Worm (Caenorhabditis elegans) whole organism, late embryonic: Measurements from ENCODE around the gene uncp-18.

Experiments used
- C38D4.7 ChIP-seq: fragments of 200-800 bp; sonication (Bioruptor generic); optimal IDR thresholded peaks from 2 replicates; lab custom pipeline; 2018; ENCODE audit warnings: mild to moderate bottlenecking, missing genetic modification characterization, moderate library complexity, missing compliant biosample characterization
- F13H6.1 ChIP-seq: sonication (generic microtip); optimal IDR thresholded peaks from 2 replicates; lab custom pipeline; 2016; ENCODE audit warnings: missing genetic modification characterization, missing compliant biosample characterization
- K02D7.2 ChIP-seq: sonication (generic microtip); optimal IDR thresholded peaks from 2 replicates; lab custom pipeline; 2017; ENCODE audit warnings: mild to moderate bottlenecking, missing genetic modification characterization, missing compliant biosample characterization
- K09A11.1 ChIP-seq: sonication (generic microtip); optimal IDR thresholded peaks from 2 replicates; lab custom pipeline; 2017; ENCODE audit warnings: antibody characterized with exemption, mild to moderate bottlenecking, missing genetic modification characterization, missing compliant biosample characterization; ENCODE audit not compliant: insufficient read depth
- T23F11.4 ChIP-seq: fragments of 200-800 bp; sonication (Bioruptor generic); optimal IDR thresholded peaks from 2 replicates; lab custom pipeline; 2018; ENCODE audit warnings: mild to moderate bottlenecking, missing genetic modification characterization, missing compliant biosample characterization
- Y22D7AL.16 ChIP-seq: sonication (generic microtip); optimal IDR thresholded peaks from 2 replicates; lab custom pipeline; 2016; ENCODE audit warnings: missing genetic modification characterization, missing compliant biosample characterization
- ama-1 ChIP-seq: fragments of 150-350 bp; optimal IDR thresholded peaks from 2 replicates; lab custom pipeline; 2014
- ceh-19 ChIP-seq: fragments of 200-800 bp; sonication (Bioruptor generic); optimal IDR thresholded peaks from 2 replicates; lab custom pipeline; 2018; ENCODE audit warnings: mild to moderate bottlenecking, missing genetic modification characterization, missing compliant biosample characterization
- ceh-24 ChIP-seq: sonication (generic microtip); optimal IDR thresholded peaks from 2 replicates; lab custom pipeline; 2016; ENCODE audit warnings: mild to moderate bottlenecking, missing genetic modification characterization, missing compliant biosample characterization
- ceh-34 ChIP-seq: sonication (generic microtip); optimal IDR thresholded peaks from 2 replicates; lab custom pipeline; 2016; ENCODE audit warnings: mild to moderate bottlenecking, missing genetic modification characterization, missing compliant biosample characterization
- ceh-45 ChIP-seq: fragments of 200-800 bp; sonication (Bioruptor generic); IDR thresholded peaks from 2 replicates; pipeline ENCODE4 v1.3.6; 2022; ENCODE audit warnings: missing genetic modification reagents, missing genetic modification characterization, missing compliant biosample characterization
- dmd-4 ChIP-seq: sonication (generic microtip); optimal IDR thresholded peaks from 2 replicates; lab custom pipeline; 2016; ENCODE audit warnings: borderline replicate concordance, missing genetic modification characterization, missing compliant biosample characterization
- dve-1 ChIP-seq: sonication (generic microtip); optimal IDR thresholded peaks from 2 replicates; lab custom pipeline; 2017; ENCODE audit warnings: antibody characterized with exemption, mild to moderate bottlenecking, missing genetic modification characterization, missing compliant biosample characterization
- elt-2 ChIP-seq: sonication (generic microtip); optimal IDR thresholded peaks from 2 replicates; lab custom pipeline; 2016; ENCODE audit warnings: missing genetic modification reagents, missing genetic modification characterization, missing compliant biosample characterization
- ets-4 ChIP-seq: sonication (generic microtip); optimal IDR thresholded peaks from 2 replicates; lab custom pipeline; 2016; ENCODE audit warnings: missing genetic modification characterization, missing compliant biosample characterization
- fax-1 ChIP-seq: sonication (generic microtip); optimal IDR thresholded peaks from 2 replicates; lab custom pipeline; 2016; ENCODE audit warnings: missing genotype, missing genetic modification characterization, missing compliant biosample characterization
- fkh-10 ChIP-seq: fragments of 150-350 bp; optimal IDR thresholded peaks from 2 replicates; lab custom pipeline; 2014; ENCODE audit warnings: missing biosample characterization, missing genetic modification reagents, missing genetic modification characterization
- gmeb-2 ChIP-seq: sonication (generic microtip); optimal IDR thresholded peaks from 2 replicates; lab custom pipeline; 2016; ENCODE audit warnings: missing genetic modification characterization, inconsistent platforms, missing compliant biosample characterization
- hlh-15 ChIP-seq: sonication (generic microtip); optimal IDR thresholded peaks from 2 replicates; lab custom pipeline; 2016; ENCODE audit warnings: missing genetic modification characterization, missing compliant biosample characterization
- lin-11 ChIP-seq: fragments of 200-800 bp; sonication (Bioruptor generic); optimal IDR thresholded peaks from 2 replicates; lab custom pipeline; 2018; ENCODE audit warnings: mild to moderate bottlenecking, missing genetic modification characterization, missing compliant biosample characterization
- mec-3 ChIP-seq: sonication (generic microtip); optimal IDR thresholded peaks from 2 replicates; lab custom pipeline; 2016; ENCODE audit warnings: borderline replicate concordance, missing genetic modification characterization, missing compliant biosample characterization
- nfya-1 ChIP-seq: sonication (generic microtip); optimal IDR thresholded peaks from 2 replicates; lab custom pipeline; 2017; ENCODE audit warnings: missing genetic modification characterization, mild to moderate bottlenecking, missing compliant biosample characterization, antibody characterized with exemption, moderate library complexity
- nhr-11 ChIP-seq: fragments of 150-350 bp; optimal IDR thresholded peaks from 2 replicates; lab custom pipeline; 2014; ENCODE audit warnings: missing biosample characterization, missing genetic modification characterization
- npax-4 ChIP-seq: sonication (generic microtip); optimal IDR thresholded peaks from 2 replicates; lab custom pipeline; 2016; ENCODE audit warnings: missing genetic modification characterization, missing compliant biosample characterization
- pqm-1 ChIP-seq: sonication (generic microtip); optimal IDR thresholded peaks from 2 replicates; lab custom pipeline; 2016; ENCODE audit warnings: missing genetic modification characterization, missing compliant biosample characterization
- pros-1 ChIP-seq: fragments of 150-350 bp; optimal IDR thresholded peaks from 2 replicates; lab custom pipeline; 2014; ENCODE audit warnings: missing biosample characterization, missing genetic modification reagents, missing genetic modification characterization
- sdc-2 ChIP-seq: sonication (generic microtip); optimal IDR thresholded peaks from 2 replicates; lab custom pipeline; 2016; ENCODE audit warnings: missing genotype, missing genetic modification characterization, missing compliant biosample characterization
- tbx-2 ChIP-seq: sonication (generic microtip); optimal IDR thresholded peaks from 2 replicates; lab custom pipeline; 2016; ENCODE audit warnings: missing genetic modification characterization, missing compliant biosample characterization
- ttx-3 ChIP-seq: sonication (generic microtip); optimal IDR thresholded peaks from 2 replicates; lab custom pipeline; 2016; ENCODE audit warnings: missing genetic modification reagents, missing genetic modification characterization, missing compliant biosample characterization
- unc-86 ChIP-seq: sonication (generic microtip); optimal IDR thresholded peaks from 2 replicates; lab custom pipeline; 2016; ENCODE audit warnings: missing genetic modification characterization, missing compliant biosample characterization
- zip-5 ChIP-seq: sonication (generic microtip); optimal IDR thresholded peaks from 2 replicates; lab custom pipeline; 2016; ENCODE audit warnings: missing genetic modification characterization, missing compliant biosample characterization

uncp-18 gene

DNA sequence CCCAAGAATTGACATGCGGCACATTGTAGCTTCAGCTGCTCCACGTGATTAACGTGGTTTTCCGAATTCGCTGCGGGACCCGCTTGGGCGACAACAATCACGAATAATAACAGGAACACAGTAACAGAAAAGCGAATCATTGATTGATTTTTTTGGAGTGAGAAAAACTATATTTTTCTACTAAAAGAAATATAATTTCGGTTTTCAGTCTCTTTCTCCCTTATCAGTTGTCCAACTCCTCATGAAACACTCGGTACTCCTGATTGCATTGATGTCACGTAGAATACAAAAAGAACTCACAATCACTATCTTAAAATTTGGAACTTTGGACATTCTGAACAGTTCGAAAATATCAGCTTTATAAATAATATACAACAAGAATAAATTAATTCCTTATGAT, 38.5 kb downstream of the uncp-18 start, which contains the start of gene Y66H1A.5:
Gene Y66H1A.5 (minus strand): TSS at position 265 of the 400 bp plus-strand sequence.
- TF ChIP-seq nhr-11 (no peak), ceh-24 (tag; lab: Kevin White, UChicago) (no peak), mec-3 (tag; lab: Kevin White, UChicago) (no peak), zip-5 (no peak), F13H6.1 (tag; lab: Kevin White, UChicago) (no peak), ceh-34 (tag; lab: Kevin White, UChicago) (no peak), fax-1 (tag; lab: Kevin White, UChicago) (no peak), tbx-2 (no peak), gmeb-2 (tag; lab: Kevin White, UChicago) (no peak), K02D7.2 (no peak), nfya-1 (no peak), T23F11.4 (GFP tag; lab: Kevin White, UChicago) (no peak), lin-11 (tag; lab: Kevin White, UChicago) (no peak), sdc-2 (tag; lab: Kevin White, UChicago) (no peak)

DNA sequence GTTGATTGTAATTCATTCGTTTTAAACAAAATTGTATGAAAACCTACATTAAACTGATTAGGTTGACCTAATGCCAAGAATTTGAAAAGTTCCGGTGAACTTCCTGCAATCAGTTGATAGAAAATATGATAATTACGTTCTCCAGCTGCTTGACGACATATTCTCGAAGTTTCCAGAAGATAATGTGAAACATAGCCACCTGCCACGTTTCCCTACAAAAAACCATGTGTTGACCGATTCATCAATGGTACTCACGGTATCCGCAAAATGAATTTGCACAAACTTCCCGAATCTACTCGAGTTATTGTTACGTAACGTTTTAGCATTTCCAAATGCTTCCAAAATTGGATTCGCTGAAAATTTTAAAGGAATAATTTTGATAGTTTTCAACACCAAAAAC, 48.0 kb downstream of the uncp-18 start:
- no peak for TF ChIP-seq hlh-15 (tag; lab: Kevin White, UChicago)
- TF ChIP-seq pros-1 (tag; lab: Kevin White, UChicago), result no peak
- TF ChIP-seq mec-3 (tag; lab: Kevin White, UChicago), result no peak
- TF ChIP-seq ama-1, result no peak
- TF ChIP-seq ceh-34 (tag; lab: Kevin White, UChicago), result no peak
- TF ChIP-seq unc-86, result no peak
- no peak for TF ChIP-seq C38D4.7 (GFP tag; lab: Kevin White, UChicago)
- TF ChIP-seq dve-1 (tag; lab: Kevin White, UChicago), result no peak
- no peak for TF ChIP-seq dmd-4
- no peak for TF ChIP-seq gmeb-2 (tag; lab: Kevin White, UChicago)
- no peak for TF ChIP-seq ceh-19
- TF ChIP-seq ets-4, result no peak
- no peak for TF ChIP-seq ceh-45 (GFP tag; lab: Robert Waterston, UW)
- no peak for TF ChIP-seq fkh-10 (GFP tag; lab: Kevin White, UChicago)
- no peak for TF ChIP-seq K09A11.1 (tag; lab: Kevin White, UChicago)
- TF ChIP-seq pqm-1 (tag; lab: Kevin White, UChicago), result no peak
- TF ChIP-seq npax-4 (tag; lab: Kevin White, UChicago), result no peak
- no peak for TF ChIP-seq Y22D7AL.16 (tag; lab: Kevin White, UChicago)
- TF ChIP-seq ttx-3 (tag; lab: Kevin White, UChicago), result no peak

DNA sequence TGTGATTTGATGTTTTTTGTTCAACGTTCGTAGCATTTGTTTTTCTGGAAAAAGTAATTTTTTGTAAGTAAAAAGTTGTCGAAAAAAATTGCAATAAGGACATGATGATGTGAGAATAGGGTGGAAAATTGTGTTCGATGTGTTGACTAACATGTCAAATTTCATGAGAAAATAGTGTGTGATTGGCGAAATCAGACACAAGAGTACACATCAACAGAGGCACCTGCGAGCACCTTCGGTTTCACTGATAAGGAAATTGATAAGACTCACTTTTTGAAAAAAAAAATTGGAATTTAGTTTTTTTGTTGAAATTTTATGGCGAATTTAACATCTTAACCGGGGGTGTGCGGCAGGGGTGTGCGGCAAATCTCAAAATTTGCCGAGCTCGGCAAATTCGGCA, 50.1 kb downstream of the uncp-18 start, which contains the start of gene hum-8:
Gene hum-8 (minus strand): TSS at position 46 of the 400 bp plus-strand sequence.
- TF ChIP-seq ets-4 (no peak), elt-2 (tag; lab: Kevin White, UChicago) (peak; percentile 56)
